Fruit fly (Drosophila melanogaster) whole organism, embryonic: ENCODE data around the gene CG15382.

Source experiments
- Abd-B ChIP-seq: fragments of 200-800 bp; sonication (Bioruptor generic); optimal IDR thresholded peaks from 2 replicates; lab custom pipeline; 2018; ENCODE audit warnings: missing biosample characterization, mild to moderate bottlenecking, missing genetic modification characterization, moderate library complexity
- Antp ChIP-seq: fragments of 200-800 bp; sonication (Bioruptor generic); optimal IDR thresholded peaks from 3 replicates; lab custom pipeline; 2016; ENCODE audit warnings: missing biosample characterization, missing genetic modification characterization
- Asciz ChIP-seq: fragments of 200-800 bp; sonication (Bioruptor generic); optimal IDR thresholded peaks from 2 replicates; lab custom pipeline; 2017; ENCODE audit warnings: missing biosample characterization, mild to moderate bottlenecking, missing genetic modification characterization, missing genetic modification reagents
- BEAF-32 ChIP-seq: fragments of 200-800 bp; sonication (Bioruptor generic); optimal IDR thresholded peaks from 3 replicates; lab custom pipeline; 2017; ENCODE audit warnings: missing biosample characterization, missing genetic modification characterization, mild to moderate bottlenecking, moderate library complexity, missing genetic modification reagents
- CG10959 ChIP-seq: fragments of 200-800 bp; sonication (Bioruptor generic); IDR thresholded peaks from 2 replicates; pipeline ENCODE4 v1.3.6; 2022; ENCODE audit warnings: missing biosample characterization, missing genetic modification characterization
- CG10979 ChIP-seq: fragments of 200-800 bp; sonication (Bioruptor generic); optimal IDR thresholded peaks from 2 replicates; lab custom pipeline; 2018; ENCODE audit warnings: missing biosample characterization, mild to moderate bottlenecking, missing genetic modification characterization, moderate library complexity
- CG12744 ChIP-seq: fragments of 200-800 bp; sonication (Bioruptor generic); optimal IDR thresholded peaks from 2 replicates; lab custom pipeline; 2016; ENCODE audit warnings: missing biosample characterization, missing genetic modification characterization
- CG15011 ChIP-seq: fragments of 200-800 bp; sonication (Bioruptor generic); optimal IDR thresholded peaks from 3 replicates; lab custom pipeline; 2018; ENCODE audit warnings: missing biosample characterization, mild to moderate bottlenecking, missing genetic modification characterization
- CG17328 ChIP-seq: fragments of 200-800 bp; sonication (Bioruptor generic); IDR thresholded peaks from 2 replicates; pipeline ENCODE4 v1.3.6; 2022; ENCODE audit warnings: missing biosample characterization, missing genetic modification characterization
- CG1792 ChIP-seq: fragments of 200-800 bp; sonication (Bioruptor generic); optimal IDR thresholded peaks from 2 replicates; lab custom pipeline; 2016; ENCODE audit warnings: missing biosample characterization, missing genetic modification characterization
- CG18011 ChIP-seq: fragments of 200-800 bp; sonication (Bioruptor generic); optimal IDR thresholded peaks from 2 replicates; lab custom pipeline; 2017; ENCODE audit warnings: missing biosample characterization, missing genetic modification characterization, mild to moderate bottlenecking, moderate library complexity, missing genotype
- CG1832 ChIP-seq: fragments of 200-800 bp; sonication (Bioruptor generic); optimal IDR thresholded peaks from 2 replicates; lab custom pipeline; 2017; ENCODE audit warnings: missing biosample characterization, mild to moderate bottlenecking, missing genetic modification characterization, inconsistent platforms
- CG18764 ChIP-seq: fragments of 200-800 bp; sonication (Bioruptor generic); optimal IDR thresholded peaks from 3 replicates; lab custom pipeline; 2016; ENCODE audit warnings: missing biosample characterization, missing genetic modification characterization
- CG2116 ChIP-seq: fragments of 200-800 bp; sonication (Bioruptor generic); optimal IDR thresholded peaks from 3 replicates; lab custom pipeline; 2018; ENCODE audit warnings: missing biosample characterization, mild to moderate bottlenecking, missing genetic modification characterization
- CG2129 ChIP-seq: fragments of 200-800 bp; sonication (Bioruptor generic); IDR thresholded peaks from 2 replicates; pipeline ENCODE4 v1.3.6; 2022; ENCODE audit warnings: missing biosample characterization, missing genetic modification characterization; ENCODE audit not compliant: partially characterized antibody
- CG30431 ChIP-seq: fragments of 200-800 bp; sonication (Bioruptor generic); optimal IDR thresholded peaks from 2 replicates; lab custom pipeline; 2017; ENCODE audit warnings: missing biosample characterization, missing genetic modification characterization
- CG31224 ChIP-seq: fragments of 200-800 bp; sonication (Bioruptor generic); IDR thresholded peaks from 2 replicates; pipeline ENCODE4 v1.3.6; 2022; ENCODE audit warnings: missing biosample characterization, missing genetic modification characterization
- CG31365 ChIP-seq: fragments of 200-800 bp; sonication (Bioruptor generic); optimal IDR thresholded peaks from 2 replicates; lab custom pipeline; 2018; ENCODE audit warnings: missing biosample characterization, mild to moderate bottlenecking, missing genetic modification characterization
- CG4424 ChIP-seq: fragments of 200-800 bp; sonication (Bioruptor generic); optimal IDR thresholded peaks from 3 replicates; lab custom pipeline; 2016; ENCODE audit warnings: missing biosample characterization, missing genetic modification characterization
- CG5180 ChIP-seq: fragments of 200-800 bp; sonication (Bioruptor generic); optimal IDR thresholded peaks from 3 replicates; lab custom pipeline; 2017; ENCODE audit warnings: missing biosample characterization, missing genetic modification characterization, mild to moderate bottlenecking, moderate library complexity, missing genetic modification reagents
- CG6689 ChIP-seq: fragments of 200-800 bp; sonication (Bioruptor generic); IDR thresholded peaks from 2 replicates; pipeline ENCODE4 v1.3.6; 2022; ENCODE audit warnings: missing biosample characterization, missing genetic modification characterization
- CG8290 ChIP-seq, 3 experiments: fragments of 200-800 bp; sonication (Bioruptor generic); optimal IDR thresholded peaks; 2 replicates each; lab custom pipeline; 2016 to 2019; ENCODE audit warnings: missing biosample characterization in 3 of 3, missing genetic modification characterization in 3 of 3, mild to moderate bottlenecking in 2 of 3, moderate library complexity in 1 of 3
- CTCF ChIP-seq: fragments of 200-800 bp; sonication (Bioruptor generic); optimal IDR thresholded peaks from 2 replicates; lab custom pipeline; 2017; ENCODE audit warnings: missing biosample characterization, mild to moderate bottlenecking, missing genetic modification characterization, moderate library complexity
- Dip2 ChIP-seq: fragments of 200-800 bp; sonication (Bioruptor generic); IDR thresholded peaks from 2 replicates; pipeline ENCODE4 v1.3.6; 2022; ENCODE audit warnings: missing biosample characterization, missing genetic modification characterization
- ERR ChIP-seq: fragments of 200-800 bp; sonication (Bioruptor generic); optimal IDR thresholded peaks from 2 replicates; lab custom pipeline; 2016; ENCODE audit warnings: missing biosample characterization, missing genetic modification characterization
- HHEX ChIP-seq: fragments of 200-800 bp; sonication (Bioruptor generic); optimal IDR thresholded peaks from 3 replicates; lab custom pipeline; 2017; ENCODE audit warnings: missing biosample characterization, mild to moderate bottlenecking, missing genetic modification characterization, missing genetic modification reagents
- Opbp ChIP-seq: fragments of 200-800 bp; sonication (Bioruptor generic); IDR thresholded peaks from 3 replicates; pipeline ENCODE4 v1.3.6; 2022; ENCODE audit warnings: missing biosample characterization, missing genetic modification characterization; ENCODE audit not compliant: partially characterized antibody
- TFAM ChIP-seq: fragments of 200-800 bp; sonication (Bioruptor generic); optimal IDR thresholded peaks from 2 replicates; lab custom pipeline; 2017; ENCODE audit warnings: missing biosample characterization, missing genetic modification characterization, inconsistent platforms
- amos ChIP-seq: fragments of 200-800 bp; sonication (Bioruptor generic); IDR thresholded peaks from 2 replicates; pipeline ENCODE4 v1.3.6; 2022; ENCODE audit warnings: missing biosample characterization, missing genetic modification characterization; ENCODE audit not compliant: partially characterized antibody
- ase ChIP-seq: fragments of 200-800 bp; sonication (Bioruptor generic); IDR thresholded peaks from 3 replicates; pipeline ENCODE4 v1.3.6; 2022; ENCODE audit warnings: missing biosample characterization, missing genetic modification characterization
- ash1 ChIP-seq: fragments of 200-800 bp; sonication (Bioruptor generic); optimal IDR thresholded peaks from 2 replicates; lab custom pipeline; 2018; ENCODE audit warnings: missing biosample characterization, mild to moderate bottlenecking, missing genetic modification characterization
- chn ChIP-seq: fragments of 200-800 bp; sonication (Bioruptor generic); optimal IDR thresholded peaks from 2 replicates; lab custom pipeline; 2016; ENCODE audit warnings: missing biosample characterization, missing genetic modification characterization
- corto ChIP-seq: fragments of 200-800 bp; sonication (Bioruptor generic); optimal IDR thresholded peaks from 2 replicates; lab custom pipeline; 2016; ENCODE audit warnings: missing biosample characterization, mild to moderate bottlenecking, missing genetic modification characterization, moderate library complexity
- dmrt11E ChIP-seq: fragments of 200-800 bp; sonication (Bioruptor generic); optimal IDR thresholded peaks from 3 replicates; lab custom pipeline; 2018; ENCODE audit warnings: missing biosample characterization, mild to moderate bottlenecking, missing genetic modification characterization, moderate library complexity
- dysf ChIP-seq: fragments of 200-800 bp; sonication (Bioruptor generic); IDR thresholded peaks from 3 replicates; pipeline ENCODE4 v1.3.6; 2022; ENCODE audit warnings: missing biosample characterization, missing genetic modification characterization
- emc ChIP-seq: fragments of 200-800 bp; sonication (Bioruptor generic); optimal IDR thresholded peaks from 2 replicates; lab custom pipeline; 2016; ENCODE audit warnings: missing biosample characterization, missing genetic modification characterization
- fd96Cb ChIP-seq: fragments of 200-800 bp; sonication (Bioruptor generic); optimal IDR thresholded peaks from 2 replicates; lab custom pipeline; 2018; ENCODE audit warnings: missing biosample characterization, mild to moderate bottlenecking, missing genetic modification characterization, moderate library complexity
- fu2 ChIP-seq: fragments of 200-800 bp; sonication (Bioruptor generic); optimal IDR thresholded peaks from 2 replicates; lab custom pipeline; 2016; ENCODE audit warnings: missing biosample characterization, missing genetic modification characterization
- gcm ChIP-seq: fragments of 200-800 bp; sonication (Bioruptor generic); optimal IDR thresholded peaks from 2 replicates; lab custom pipeline; 2019; ENCODE audit warnings: missing biosample characterization, mild to moderate bottlenecking, missing genetic modification characterization, moderate library complexity
- kni ChIP-seq: fragments of 200-800 bp; sonication (Bioruptor generic); optimal IDR thresholded peaks from 3 replicates; lab custom pipeline; 2017; ENCODE audit warnings: mild to moderate bottlenecking, missing biosample characterization, missing genetic modification reagents, missing genetic modification characterization
- knrl ChIP-seq: fragments of 200-800 bp; sonication (Bioruptor generic); IDR thresholded peaks from 3 replicates; pipeline ENCODE4 v1.3.6; 2022; ENCODE audit warnings: missing biosample characterization, missing genetic modification characterization; ENCODE audit not compliant: partially characterized antibody
- lbe ChIP-seq: fragments of 200-800 bp; sonication (Bioruptor generic); optimal IDR thresholded peaks from 2 replicates; lab custom pipeline; 2016; ENCODE audit warnings: missing biosample characterization, mild to moderate bottlenecking, missing genetic modification characterization
- p53 ChIP-seq: fragments of 200-800 bp; sonication (Bioruptor generic); optimal IDR thresholded peaks from 2 replicates; lab custom pipeline; 2016; ENCODE audit warnings: missing biosample characterization, missing genetic modification characterization
- phol ChIP-seq: fragments of 200-800 bp; sonication (Bioruptor generic); optimal IDR thresholded peaks from 3 replicates; lab custom pipeline; 2018; ENCODE audit warnings: missing biosample characterization, mild to moderate bottlenecking, missing genetic modification characterization, moderate library complexity
- pita ChIP-seq: fragments of 200-800 bp; sonication (Bioruptor generic); optimal IDR thresholded peaks from 2 replicates; lab custom pipeline; 2017; ENCODE audit warnings: missing biosample characterization, mild to moderate bottlenecking, missing genetic modification characterization
- pnt ChIP-seq: fragments of 200-800 bp; sonication (Bioruptor generic); optimal IDR thresholded peaks from 3 replicates; lab custom pipeline; 2016; ENCODE audit warnings: missing biosample characterization, missing genetic modification characterization
- ranshi ChIP-seq: fragments of 200-800 bp; sonication (Bioruptor generic); IDR thresholded peaks from 2 replicates; pipeline ENCODE4 v1.3.6; 2022; ENCODE audit warnings: missing biosample characterization, missing genetic modification characterization
- salm ChIP-seq: fragments of 200-800 bp; sonication (Bioruptor generic); optimal IDR thresholded peaks from 2 replicates; lab custom pipeline; 2018; ENCODE audit warnings: missing biosample characterization, mild to moderate bottlenecking, missing genetic modification characterization
- unpg ChIP-seq: fragments of 200-800 bp; sonication (Bioruptor generic); optimal IDR thresholded peaks from 3 replicates; lab custom pipeline; 2018; ENCODE audit warnings: missing biosample characterization, mild to moderate bottlenecking, missing genetic modification characterization, moderate library complexity
- z ChIP-seq: fragments of 200-800 bp; sonication (Bioruptor generic); IDR thresholded peaks from 3 replicates; pipeline ENCODE4 v1.3.6; 2022; ENCODE audit warnings: missing biosample characterization, missing genetic modification characterization

Gene CG15382

DNA sequence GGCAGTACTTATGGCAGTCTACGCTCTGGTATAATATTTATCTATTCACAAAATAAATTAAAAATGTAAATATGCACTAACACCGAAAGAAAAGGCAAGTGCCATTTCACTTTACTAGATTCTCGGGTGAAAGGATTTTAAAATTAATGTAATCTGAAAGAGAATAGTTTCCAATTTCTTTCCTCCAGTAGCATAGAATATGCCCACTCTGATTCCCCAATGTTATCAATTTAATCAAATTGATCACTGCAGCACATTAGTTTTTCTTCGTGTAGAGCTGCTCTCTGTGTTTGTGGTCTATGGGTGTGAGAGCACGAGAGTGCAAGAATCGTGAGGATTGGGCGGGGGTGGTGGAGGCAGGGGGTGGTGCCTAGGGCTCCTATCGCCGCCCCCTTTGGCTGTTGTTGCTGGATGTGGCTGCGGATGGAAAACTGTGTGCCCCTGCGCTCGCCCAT, 45.6 kb downstream of the CG15382 start (continued):
- no peak for TF ChIP-seq Opbp (GFP tag; lab: Robert Waterston, UW)
- TF ChIP-seq CG18011 (GFP tag; lab: Kevin White, UChicago): no peak
- TF ChIP-seq ash1 (GFP tag; lab: Kevin White, UChicago): no peak
- TF ChIP-seq gcm (GFP tag; lab: Kevin White, UChicago): peak; percentile 86
- peak; percentile 84 for TF ChIP-seq CG17328 (GFP tag; lab: Robert Waterston, UW)
- peak; percentile 79 for TF ChIP-seq pnt (GFP tag; lab: Kevin White, UChicago)
- peak; percentile 90 for TF ChIP-seq phol
- TF ChIP-seq TFAM (GFP tag; lab: Kevin White, UChicago): peak; percentile 67
- peak; percentile 24 for TF ChIP-seq ERR (GFP tag; lab: Kevin White, UChicago)
- peak; percentile 73 for TF ChIP-seq salm (tag; lab: Kevin White, UChicago)
- TF ChIP-seq CG12744 (GFP tag; lab: Kevin White, UChicago): no peak
- TF ChIP-seq amos (GFP tag; lab: Robert Waterston, UW): no peak
- TF ChIP-seq Antp (GFP tag; lab: Kevin White, UChicago): peak; percentile 54
- TF ChIP-seq CG2129 (GFP tag; lab: Robert Waterston, UW): no peak
- peak; percentile 82 for TF ChIP-seq chn (GFP tag; lab: Kevin White, UChicago)
- peak; percentile 18 for TF ChIP-seq CG31365
- peak; percentile 4; the same call in 1 of the 3 replicates for TF ChIP-seq z (GFP tag; lab: Robert Waterston, UW)
- peak; percentile 39 for TF ChIP-seq CG1792 (GFP tag; lab: Kevin White, UChicago)
- peak; percentile 90 for TF ChIP-seq CG4424
- peak; percentile 44 for TF ChIP-seq CG2116 (GFP tag; lab: Kevin White, UChicago)
- TF ChIP-seq BEAF-32 (GFP tag; lab: Kevin White, UChicago): no peak
- 0 out of 3 replicates have a peak, but pooled peaks have one; percentile 12 for TF ChIP-seq knrl (GFP tag; lab: Robert Waterston, UW)
- peak; percentile 38 for TF ChIP-seq CTCF (GFP tag; lab: Kevin White, UChicago)
- TF ChIP-seq CG10979 (tag; lab: Kevin White, UChicago): peak; percentile 94
- peak; percentile 75 for TF ChIP-seq CG30431 (GFP tag; lab: Kevin White, UChicago)
- TF ChIP-seq pita (GFP tag; lab: Kevin White, UChicago): no peak
- peak; percentile 79 for TF ChIP-seq CG18764
- TF ChIP-seq CG5180: no peak
- no peak for TF ChIP-seq Dip2 (GFP tag; lab: Robert Waterston, UW)
- peak; percentile 66; the same call in 2 of the 3 replicates for TF ChIP-seq ase (GFP tag; lab: Robert Waterston, UW)
- peak; percentile 63 for TF ChIP-seq CG15011 (GFP tag; lab: Kevin White, UChicago)
- peak; percentile 42 for TF ChIP-seq corto
- peak; percentile 64 for TF ChIP-seq HHEX (GFP tag; lab: Kevin White, UChicago)
- peak; percentile 8 for TF ChIP-seq emc (GFP tag; lab: Kevin White, UChicago)
- peak; percentile 54 for TF ChIP-seq kni (GFP tag; lab: Kevin White, UChicago)
- TF ChIP-seq fd96Cb (tag; lab: Kevin White, UChicago): peak; percentile 88
- peak; percentile 87 for TF ChIP-seq unpg (GFP tag; lab: Kevin White, UChicago)
- TF ChIP-seq Abd-B (GFP tag; lab: Kevin White, UChicago): peak; percentile 84
- TF ChIP-seq p53 (GFP tag; lab: Kevin White, UChicago): peak; percentile 33
- peak; percentile 76 for TF ChIP-seq CG10959
- TF ChIP-seq fu2 (GFP tag; lab: Kevin White, UChicago): no peak
- peak; percentile 58; the same call in 1 of the 3 replicates for TF ChIP-seq dysf (GFP tag; lab: Robert Waterston, UW)
- peak; percentile 76 for TF ChIP-seq CG8290 (GFP tag; optimal IDR thresholded peaks at IDR 0.05; lab: Kevin White, UChicago)
- peak; percentile 20 to 80 for TF ChIP-seq CG8290 (tag; optimal IDR thresholded peaks at IDR 0.05; lab: Kevin White, UChicago)
- TF ChIP-seq CG6689 (GFP tag; lab: Robert Waterston, UW): peak; percentile 78
- TF ChIP-seq dmrt11E (tag; lab: Kevin White, UChicago): peak; percentile 95
- TF ChIP-seq CG31224 (GFP tag; lab: Robert Waterston, UW): no peak
- TF ChIP-seq CG1832 (GFP tag; lab: Kevin White, UChicago): no peak
- peak; percentile 63; the same call in 1 of the 2 replicates for TF ChIP-seq ranshi
- TF ChIP-seq Asciz (GFP tag; lab: Kevin White, UChicago): peak; percentile 95
- TF ChIP-seq lbe: peak; percentile 27
